Fruit fly (Drosophila melanogaster) Kc167 (cell line): Measurements from ENCODE around the gene CG34034.

Experiments used
- Myc ChIP-seq: fragments of >200 bp; optimal IDR thresholded peaks from 2 replicates; lab custom pipeline; 2017; ENCODE audit warnings: missing external identifiers
- Sin3A ChIP-seq: fragments of >200 bp; optimal IDR thresholded peaks from 2 replicates; lab custom pipeline; 2018; ENCODE audit warnings: missing external identifiers
- h ChIP-seq: fragments of >200 bp; optimal IDR thresholded peaks from 3 replicates; lab custom pipeline; 2018; ENCODE audit warnings: missing external identifiers
- insv ChIP-seq: fragments of >200 bp; optimal IDR thresholded peaks from 3 replicates; lab custom pipeline; 2018; ENCODE audit warnings: missing external identifiers
- psq ChIP-seq: fragments of >200 bp; optimal IDR thresholded peaks from 2 replicates; lab custom pipeline; 2017; ENCODE audit warnings: missing external identifiers
- ttk ChIP-seq: sonication (Bioruptor generic); optimal IDR thresholded peaks from 2 replicates; lab custom pipeline; 2017; ENCODE audit warnings: missing external identifiers

CG34034 gene

DNA sequence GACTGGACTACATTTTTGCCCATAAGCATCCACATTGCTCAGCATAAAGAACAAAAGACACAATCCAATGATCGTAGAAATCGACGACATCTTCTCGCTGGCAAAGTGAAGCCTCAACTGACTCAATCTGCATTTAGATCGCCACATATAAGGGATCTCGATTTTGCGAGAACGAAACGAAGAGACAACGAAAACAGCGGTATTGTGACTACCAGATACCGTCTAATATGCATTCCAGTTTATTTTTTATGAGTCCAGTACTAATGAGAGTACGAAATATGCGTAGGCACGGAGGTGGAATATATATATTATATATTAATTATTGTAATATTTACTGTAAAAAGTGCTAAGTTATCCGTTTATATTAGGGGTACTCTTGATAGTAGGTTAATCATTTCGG lies at the start of gene CG34034:
Gene CG34034 (minus strand): TSS at position 101 of the 400 bp plus-strand sequence.
- TF ChIP-seq insv (no peak), Sin3A (no peak), psq (lab: Kevin White, UChicago) (no peak), h (no peak), ttk (lab: Kevin White, UChicago) (no peak), Myc (no peak)

DNA sequence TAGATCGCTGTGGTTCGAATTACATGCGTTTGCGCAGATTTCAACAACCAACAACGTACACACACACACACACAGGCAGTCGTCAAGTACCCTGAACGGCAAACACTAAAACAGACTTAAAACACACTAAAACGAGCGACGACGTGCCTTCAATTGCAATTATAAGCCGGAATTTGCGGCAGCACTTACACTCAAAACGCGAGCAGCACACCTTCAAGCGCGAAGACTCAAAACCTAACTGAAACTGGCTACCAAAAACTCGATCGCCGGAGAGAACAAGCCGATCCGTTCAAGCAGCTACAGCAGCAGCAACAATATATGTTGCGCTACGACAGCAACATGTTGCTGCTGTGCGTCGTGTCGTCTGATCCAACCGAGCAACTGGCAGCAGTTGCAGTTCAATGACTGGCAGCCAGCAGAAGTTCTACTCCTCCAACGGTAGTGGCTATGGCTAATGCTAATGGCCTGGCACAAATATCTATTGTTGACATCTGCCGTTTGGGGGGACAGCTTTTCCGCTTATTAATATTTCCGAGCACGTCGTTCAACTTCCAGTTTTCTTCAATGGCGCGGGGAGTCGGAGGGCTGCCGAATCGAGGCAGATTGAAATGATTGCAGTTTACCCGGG lies 43.5 kb upstream of the CG34034 start, which contains the start of gene tsl:
Gene tsl (minus strand): TSS at position 242 of the 628 bp plus-strand sequence.
- TF ChIP-seq insv (no peak), Myc (no peak), ttk (lab: Kevin White, UChicago) (no peak), psq (lab: Kevin White, UChicago) (no peak), h (no peak), Sin3A (no peak)

DNA sequence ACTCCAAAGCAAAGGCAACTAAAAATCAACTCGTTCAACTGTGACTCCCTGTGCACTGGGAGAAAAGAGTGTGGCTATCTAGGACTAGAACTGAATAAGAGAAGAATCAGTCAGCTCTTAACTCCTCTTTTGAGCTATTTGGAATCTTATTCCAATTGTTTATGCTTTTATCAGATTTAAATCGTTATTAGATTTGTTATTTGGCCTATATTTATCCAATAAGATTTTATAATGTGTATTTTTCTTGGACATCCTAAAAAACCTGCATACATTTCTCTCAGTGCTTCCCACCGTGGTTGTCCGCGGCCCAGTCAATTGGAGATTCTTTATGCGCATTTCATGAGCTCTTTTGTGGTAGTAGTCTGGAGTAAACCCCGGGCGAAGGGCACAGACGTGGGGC lies 42.5 kb upstream of the CG34034 start:
- TF ChIP-seq ttk (lab: Kevin White, UChicago) (no peak), psq (lab: Kevin White, UChicago) (no peak), Sin3A (no peak), Myc (no peak), insv (no peak), h (no peak)

DNA sequence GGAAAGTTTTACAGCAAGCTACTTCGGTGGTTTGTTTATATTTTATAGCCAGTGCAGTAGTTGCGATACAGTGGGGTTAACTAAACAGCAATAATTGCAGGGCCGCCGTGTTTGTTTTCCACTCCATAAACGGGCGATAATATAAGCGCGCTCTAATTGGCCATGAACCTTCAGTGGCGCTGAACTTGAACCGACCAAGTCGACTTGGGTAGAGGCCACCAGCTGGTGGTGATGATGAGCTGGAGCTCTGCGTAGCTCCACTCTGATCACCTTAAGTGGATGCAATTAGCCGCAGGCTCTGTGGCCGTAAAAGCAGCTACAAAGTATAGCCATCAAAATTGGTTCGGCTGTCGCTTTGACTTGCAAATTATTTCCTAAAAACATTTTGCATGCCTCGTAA lies 41.2 kb upstream of the CG34034 start:
- no peak for TF ChIP-seq h
- no peak for TF ChIP-seq ttk (lab: Kevin White, UChicago)
- no peak for TF ChIP-seq Sin3A
- no peak for TF ChIP-seq Myc
- no peak for TF ChIP-seq insv
- TF ChIP-seq psq (lab: Kevin White, UChicago): no peak

DNA sequence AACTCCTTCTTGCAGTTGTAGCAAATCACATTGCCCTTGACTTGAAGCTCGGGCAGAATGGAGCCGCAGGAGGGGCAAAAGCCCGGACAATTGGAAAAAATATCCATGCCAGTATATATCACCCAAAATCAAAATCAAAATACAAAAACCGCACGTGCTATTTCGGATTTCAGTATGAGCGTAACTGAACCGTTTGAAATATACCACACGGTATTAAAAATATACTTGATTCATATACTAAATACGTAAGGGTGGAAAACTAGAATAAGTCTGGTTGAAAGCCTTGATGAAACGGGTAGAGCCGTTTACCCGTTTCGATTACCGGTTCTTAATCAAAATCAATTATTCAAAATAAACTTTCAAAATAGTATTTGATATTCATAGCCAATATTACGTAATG lies 38.8 kb upstream of the CG34034 start, which contains the start of gene Polr1H:
Gene Polr1H (minus strand): TSS at position 188 of the 400 bp plus-strand sequence.
- TF ChIP-seq ttk (lab: Kevin White, UChicago) (no peak), insv (no peak), Sin3A (no peak), Myc (no peak), psq (lab: Kevin White, UChicago) (no peak), h (no peak)

DNA sequence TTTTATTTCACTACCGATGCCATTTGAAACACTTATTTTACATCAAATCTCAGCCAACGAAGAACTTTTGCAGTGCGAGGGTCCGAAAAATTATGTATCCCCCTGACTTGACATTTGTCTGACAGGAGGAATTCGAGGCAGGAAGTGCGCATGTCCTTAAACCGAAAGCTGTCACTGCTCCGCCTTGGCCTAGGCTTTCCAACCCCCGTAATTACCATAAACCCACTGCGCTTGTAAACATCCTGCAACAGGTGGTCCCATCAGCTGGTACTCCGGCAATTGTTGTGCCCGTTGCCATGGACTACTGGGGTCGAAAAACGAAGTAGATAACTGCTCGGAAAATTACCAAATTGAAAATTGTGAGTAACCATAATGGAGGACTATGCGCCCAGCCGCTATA lies 36.9 kb upstream of the CG34034 start, which contains the start of the genes GABA-B-R2 and CG6800:
Gene GABA-B-R2 (minus strand): TSS at position 75 of the 400 bp plus-strand sequence.
Gene CG6800 (plus strand): TSS at position 373 of the 400 bp plus-strand sequence.
- TF ChIP-seq insv (no peak), Myc (no peak), Sin3A (no peak), psq (lab: Kevin White, UChicago) (no peak), ttk (lab: Kevin White, UChicago) (no peak), h (no peak)

DNA sequence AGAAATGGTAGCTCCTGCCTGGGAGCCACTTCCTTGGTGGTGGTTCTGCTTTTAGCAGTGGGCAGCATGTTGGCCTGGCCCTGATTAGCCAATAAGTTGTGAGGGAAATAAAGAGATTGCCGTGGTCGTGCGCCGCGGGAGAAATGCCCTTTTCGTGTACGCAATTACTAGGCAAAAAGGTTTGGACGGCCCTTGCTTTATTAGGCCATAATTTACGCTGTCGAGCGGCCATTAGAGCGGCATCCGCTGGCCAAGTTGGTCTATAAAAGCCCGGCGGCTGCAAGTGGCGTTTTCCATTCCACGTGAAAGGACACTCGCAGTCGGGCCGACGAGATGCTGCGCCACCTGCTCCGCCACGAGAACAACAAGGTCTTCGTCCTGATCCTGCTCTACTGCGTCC lies 30.3 kb upstream of the CG34034 start, which contains the start of gene Burs:
Gene Burs (plus strand): TSS at position 301 of the 400 bp plus-strand sequence.
- no peak for TF ChIP-seq ttk (lab: Kevin White, UChicago)
- TF ChIP-seq insv: no peak
- no peak for TF ChIP-seq Myc
- no peak for TF ChIP-seq h
- TF ChIP-seq psq (lab: Kevin White, UChicago): no peak
- TF ChIP-seq Sin3A: no peak

DNA sequence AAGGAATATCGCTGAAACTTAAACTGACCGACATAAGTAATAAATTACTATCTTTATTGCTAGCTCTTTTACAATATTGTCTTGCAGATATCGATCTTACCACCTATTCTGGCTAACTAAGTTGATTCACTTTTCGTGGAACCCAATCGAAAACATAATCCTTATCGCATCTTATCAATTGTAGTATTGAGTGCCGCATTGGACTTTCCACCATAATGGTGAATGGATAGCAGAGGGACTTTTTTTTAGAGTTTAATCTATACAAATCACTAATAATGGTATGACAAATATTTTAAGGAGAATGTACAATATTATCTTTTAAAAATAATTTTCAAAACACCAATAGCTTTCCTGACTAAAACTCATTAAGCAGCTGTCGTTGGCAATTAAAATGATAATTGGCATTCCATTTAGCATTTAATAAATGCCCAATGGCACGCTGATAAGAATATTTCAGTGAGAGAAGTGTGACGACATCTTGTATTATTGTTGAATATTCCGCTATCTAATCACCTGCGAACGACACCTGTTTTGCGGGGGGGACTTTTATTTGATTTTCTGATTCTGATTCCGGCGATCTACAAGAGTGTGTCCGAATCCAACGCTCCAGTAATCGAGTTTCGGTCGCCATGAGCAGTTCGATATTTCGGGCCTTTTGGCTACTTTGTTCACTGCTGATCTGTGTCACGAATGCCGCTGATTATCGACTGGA lies 19.4 kb upstream of the CG34034 start, which contains the start of gene CG42335:
Gene CG42335 (plus strand): TSS at position 620 of the 712 bp plus-strand sequence.
- TF ChIP-seq h (no peak), Sin3A (no peak), Myc (no peak)

DNA sequence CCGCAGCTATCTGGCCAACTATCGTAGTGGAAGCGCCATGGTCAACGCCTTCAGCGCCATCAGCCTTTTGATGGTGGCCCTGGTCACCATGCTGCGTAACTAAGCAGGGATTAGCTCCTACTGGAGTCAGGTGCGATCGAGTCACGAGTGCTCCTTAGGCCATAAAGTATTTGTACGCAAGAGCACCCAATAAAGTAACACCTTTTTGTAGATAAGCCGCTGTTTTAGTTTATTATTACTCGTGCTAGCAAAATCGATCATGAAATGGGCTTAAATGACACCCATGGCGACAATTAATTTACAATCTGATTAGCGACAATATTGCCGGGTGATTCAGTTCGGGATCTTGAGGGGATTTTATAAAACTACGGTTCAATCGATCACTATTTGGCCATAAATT lies 18.6 kb upstream of the CG34034 start:
- no peak for TF ChIP-seq insv
- TF ChIP-seq psq (lab: Kevin White, UChicago): no peak
- TF ChIP-seq Sin3A: no peak
- no peak for TF ChIP-seq Myc
- no peak for TF ChIP-seq ttk (lab: Kevin White, UChicago)
- no peak for TF ChIP-seq h

DNA sequence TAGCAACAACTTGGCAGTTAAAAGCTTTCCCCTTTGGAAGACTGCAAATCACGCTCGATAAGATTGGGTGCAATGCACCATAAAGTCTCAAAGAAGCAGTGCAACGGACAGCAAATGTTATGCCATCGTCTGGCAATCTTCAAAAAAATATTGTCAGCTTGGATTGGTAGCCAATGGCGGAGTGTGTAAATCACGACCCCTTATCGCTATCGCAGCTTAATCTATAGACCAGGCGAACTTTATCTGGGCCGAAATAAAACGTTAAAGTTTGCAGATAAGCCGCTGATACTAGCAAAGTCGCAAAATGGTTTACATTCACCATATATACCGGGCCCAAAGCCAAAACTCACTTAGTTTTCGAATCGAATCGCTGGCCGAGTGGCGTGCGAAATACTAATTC lies 15.1 kb upstream of the CG34034 start, which contains the start of gene CG31198:
Gene CG31198 (plus strand): TSS at position 351 of the 400 bp plus-strand sequence.
- no peak for TF ChIP-seq psq (lab: Kevin White, UChicago)
- TF ChIP-seq insv: no peak
- TF ChIP-seq Sin3A: no peak
- no peak for TF ChIP-seq Myc
- TF ChIP-seq h: no peak
- no peak for TF ChIP-seq ttk (lab: Kevin White, UChicago)

DNA sequence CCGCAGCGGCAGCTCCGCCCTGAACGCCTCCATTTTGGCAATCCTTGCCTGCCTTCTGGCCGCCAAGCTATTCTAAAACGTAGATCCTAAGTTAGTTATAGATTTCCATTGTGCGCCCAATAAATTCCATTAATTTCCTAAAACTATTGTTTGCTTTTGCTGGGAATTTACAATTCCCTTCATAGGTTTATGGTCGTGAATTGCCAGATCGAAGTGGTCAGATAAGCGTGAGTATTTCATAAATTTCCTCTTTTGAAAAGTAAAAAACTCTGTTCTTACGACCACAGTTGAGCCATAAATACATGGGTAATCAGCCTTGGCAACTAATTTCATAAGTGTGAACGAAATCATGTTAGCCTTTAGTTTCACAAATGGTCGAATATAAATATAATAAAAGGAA lies 14.2 kb upstream of the CG34034 start:
- TF ChIP-seq psq (lab: Kevin White, UChicago) (no peak), Myc (no peak), ttk (lab: Kevin White, UChicago) (no peak), h (no peak), Sin3A (no peak), insv (no peak)

DNA sequence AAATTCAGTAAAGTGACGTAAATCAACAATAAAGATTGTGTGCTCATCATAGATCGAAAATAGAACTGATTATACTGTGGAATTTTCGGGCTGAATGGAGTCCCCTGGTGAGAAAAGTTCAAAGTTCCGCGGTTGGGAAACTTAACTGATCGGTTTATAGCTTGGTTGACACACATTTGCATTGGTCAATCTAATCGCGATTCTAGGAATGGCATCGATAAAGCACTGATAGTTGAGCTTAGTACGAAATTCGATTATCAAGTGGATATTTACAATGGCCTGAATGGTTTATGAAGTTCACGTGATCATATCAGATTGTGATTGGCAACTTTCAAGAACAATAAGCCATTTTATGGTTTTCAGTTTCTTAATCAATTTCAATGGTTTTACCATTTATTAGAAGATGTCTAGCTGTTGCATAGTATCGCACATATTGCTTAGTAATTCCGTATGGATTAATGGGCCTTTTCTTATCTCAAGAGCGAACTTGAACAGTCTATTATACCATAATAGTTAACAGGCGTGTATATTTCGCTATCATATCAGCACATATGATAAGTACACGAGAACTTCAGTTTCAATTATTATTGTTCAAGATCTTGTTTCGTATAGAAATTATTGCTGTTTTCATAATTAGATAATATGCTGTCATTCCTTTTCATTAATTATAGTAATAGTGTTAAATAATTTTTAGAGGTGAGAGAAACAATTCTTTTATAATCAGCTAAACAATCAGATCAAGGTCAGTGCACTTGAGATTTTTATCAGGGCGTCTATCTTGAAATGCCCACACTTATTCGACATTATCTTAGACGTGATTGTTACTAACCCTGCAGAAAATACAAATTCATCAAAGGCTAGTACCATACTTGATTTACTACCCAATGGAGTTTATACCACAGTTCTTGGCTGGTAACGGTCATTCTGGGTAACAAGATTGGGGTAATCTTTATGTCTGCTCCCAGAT lies 10.3 kb upstream of the CG34034 start, which contains the start of gene CG31233:
Gene CG31233 (plus strand): TSS at position 900 of the 967 bp plus-strand sequence.
- TF ChIP-seq ttk (lab: Kevin White, UChicago): no peak
- TF ChIP-seq psq (lab: Kevin White, UChicago): no peak
- no peak for TF ChIP-seq Sin3A
- no peak for TF ChIP-seq h
- TF ChIP-seq Myc: no peak
- no peak for TF ChIP-seq insv
